Fruit fly (Drosophila melanogaster) whole organism, embryonic: ENCODE data around the gene CG6470.

Experiments used
- CG12744 ChIP-seq: fragments of 200-800 bp; sonication (Bioruptor generic); optimal IDR thresholded peaks from 2 replicates; lab custom pipeline; 2016; ENCODE audit warnings: missing biosample characterization, missing genetic modification characterization
- CG14965 ChIP-seq: fragments of 200-800 bp; sonication (Bioruptor generic); optimal IDR thresholded peaks from 2 replicates; lab custom pipeline; 2016; ENCODE audit warnings: missing biosample characterization, missing genetic modification characterization, borderline replicate concordance
- CG1603 ChIP-seq: fragments of 200-800 bp; sonication (Bioruptor generic); optimal IDR thresholded peaks from 2 replicates; lab custom pipeline; 2019; ENCODE audit warnings: missing biosample characterization, mild to moderate bottlenecking, missing genetic modification characterization, moderate library complexity
- CG17385 ChIP-seq: fragments of 200-800 bp; sonication (Bioruptor generic); optimal IDR thresholded peaks from 3 replicates; lab custom pipeline; 2018; ENCODE audit warnings: missing biosample characterization, mild to moderate bottlenecking, missing genetic modification characterization
- CG6765 ChIP-seq: fragments of 200-800 bp; sonication (Bioruptor generic); optimal IDR thresholded peaks from 3 replicates; lab custom pipeline; 2017; ENCODE audit warnings: missing biosample characterization, mild to moderate bottlenecking, missing genetic modification characterization
- Gug ChIP-seq: fragments of 200-800 bp; sonication (Bioruptor generic); IDR thresholded peaks from 4 replicates; pipeline ENCODE4 v1.3.6; 2022; ENCODE audit warnings: missing biosample characterization, missing genetic modification characterization
- HHEX ChIP-seq: fragments of 200-800 bp; sonication (Bioruptor generic); optimal IDR thresholded peaks from 3 replicates; lab custom pipeline; 2017; ENCODE audit warnings: missing biosample characterization, mild to moderate bottlenecking, missing genetic modification characterization, missing genetic modification reagents
- Vsx1 ChIP-seq: fragments of 200-800 bp; sonication (Bioruptor generic); optimal IDR thresholded peaks from 2 replicates; lab custom pipeline; 2017; ENCODE audit warnings: missing biosample characterization, mild to moderate bottlenecking, missing genetic modification characterization, missing genetic modification reagents
- dan ChIP-seq: fragments of 200-800 bp; sonication (Bioruptor generic); IDR thresholded peaks from 2 replicates; pipeline ENCODE4 v1.3.6; 2022; ENCODE audit warnings: missing biosample characterization, missing genetic modification characterization
- gfzf ChIP-seq: fragments of 200-800 bp; sonication (Bioruptor generic); optimal IDR thresholded peaks from 2 replicates; lab custom pipeline; 2016; ENCODE audit warnings: missing biosample characterization, mild to moderate bottlenecking, missing genetic modification characterization, moderate library complexity
- pho ChIP-seq: fragments of 200-800 bp; sonication (Bioruptor generic); optimal IDR thresholded peaks from 2 replicates; lab custom pipeline; 2016; ENCODE audit warnings: missing biosample characterization, missing genetic modification characterization
- psq ChIP-seq: fragments of 200-800 bp; sonication (Bioruptor generic); optimal IDR thresholded peaks from 2 replicates; lab custom pipeline; 2017; ENCODE audit warnings: missing biosample characterization, missing genetic modification characterization

dm6 chrX:18514767-18515166 lies at the start of gene CG6470:
- no peak for TF ChIP-seq HHEX
- TF ChIP-seq dan (GFP tag; lab: Robert Waterston, UW): no peak
- TF ChIP-seq Vsx1 (GFP tag; lab: Kevin White, UChicago): no peak
- TF ChIP-seq Gug (GFP tag; lab: Robert Waterston, UW): no peak
- TF ChIP-seq gfzf (GFP tag; lab: Kevin White, UChicago): no peak
- no peak for TF ChIP-seq CG17385 (GFP tag; lab: Kevin White, UChicago)
- no peak for TF ChIP-seq CG1603 (tag; lab: Kevin White, UChicago)
- TF ChIP-seq psq: no peak
- TF ChIP-seq CG6765 (GFP tag; lab: Kevin White, UChicago): no peak
- no peak for TF ChIP-seq CG12744 (GFP tag; lab: Kevin White, UChicago)
- no peak for TF ChIP-seq pho (GFP tag; lab: Kevin White, UChicago)
- TF ChIP-seq CG14965 (GFP tag; lab: Kevin White, UChicago): no peak
